Worm (Caenorhabditis elegans) whole organism, L1 larva: Measurements from ENCODE around the gene Y65A5A.24.

Experiments used
- C16A3.4 ChIP-seq: fragments of 150-350 bp; optimal IDR thresholded peaks from 2 replicates; lab custom pipeline; 2014; ENCODE audit warnings: missing biosample characterization, missing genetic modification characterization
- C34B4.2 ChIP-seq: sonication (generic microtip); optimal IDR thresholded peaks from 2 replicates; lab custom pipeline; 2017; ENCODE audit warnings: mild to moderate bottlenecking, missing genetic modification characterization, missing compliant biosample characterization
- F16B12.6 ChIP-seq: fragments of 150-350 bp; optimal IDR thresholded peaks from 2 replicates; lab custom pipeline; 2014; ENCODE audit warnings: missing biosample characterization, missing genetic modification characterization
- Y116A8C.19 ChIP-seq: sonication (generic microtip); optimal IDR thresholded peaks from 2 replicates; lab custom pipeline; 2016; ENCODE audit warnings: missing compliant biosample characterization, missing genetic modification characterization, borderline replicate concordance
- aha-1 ChIP-seq: fragments of 150-350 bp; optimal IDR thresholded peaks from 2 replicates; lab custom pipeline; 2014; ENCODE audit warnings: missing biosample characterization, missing genetic modification characterization
- alr-1 ChIP-seq: fragments of 200-800 bp; sonication (Bioruptor generic); optimal IDR thresholded peaks from 2 replicates; lab custom pipeline; 2018; ENCODE audit warnings: borderline replicate concordance, mild to moderate bottlenecking, missing genetic modification characterization, missing compliant biosample characterization
- aly-2 ChIP-seq: fragments of 150-350 bp; optimal IDR thresholded peaks from 2 replicates; lab custom pipeline; 2014; ENCODE audit warnings: missing biosample characterization, missing genetic modification characterization
- ama-1 ChIP-seq: fragments of 150-350 bp; optimal IDR thresholded peaks from 2 replicates; lab custom pipeline; 2014
- blmp-1 ChIP-seq: fragments of 150-350 bp; optimal IDR thresholded peaks from 2 replicates; lab custom pipeline; 2014; ENCODE audit warnings: missing biosample characterization, missing genetic modification characterization
- ceh-88 ChIP-seq: fragments of 200-800 bp; sonication (Bioruptor generic); IDR thresholded peaks from 2 replicates; pipeline ENCODE4 v1.3.6; 2022; ENCODE audit warnings: missing genetic modification characterization, missing compliant biosample characterization
- ceh-90 ChIP-seq: sonication (generic microtip); optimal IDR thresholded peaks from 2 replicates; lab custom pipeline; 2016; ENCODE audit warnings: missing genetic modification characterization, missing compliant biosample characterization
- ces-1 ChIP-seq: fragments of 150-350 bp; optimal IDR thresholded peaks from 2 replicates; lab custom pipeline; 2014; ENCODE audit warnings: missing biosample characterization, missing genetic modification reagents, missing genetic modification characterization
- dpl-1 ChIP-seq, 3 experiments: fragments of 150-350 bp in 2 of 3; sonication (generic microtip) in 1 of 3; optimal IDR thresholded peaks; 2 replicates each; lab custom pipeline; 2014 to 2017; ENCODE audit warnings: missing biosample characterization in 3 of 3, missing genetic modification characterization in 3 of 3, missing genetic modification reagents in 3 of 3
- dsc-1 ChIP-seq: sonication (generic microtip); optimal IDR thresholded peaks from 2 replicates; lab custom pipeline; 2016; ENCODE audit warnings: mild to moderate bottlenecking, missing genetic modification characterization, missing compliant biosample characterization
- efl-1 ChIP-seq, 4 experiments: fragments of 150-350 bp; optimal IDR thresholded peaks in 3 of 4; peaks in 1 of 4; 1 replicate in 1 of 4; 2 replicates in 3 of 4; lab custom pipeline; 2014; ENCODE audit warnings: missing biosample characterization in 2 of 4, missing genetic modification characterization in 2 of 4, missing genetic modification reagents in 2 of 4
- efl-3 ChIP-seq: fragments of 200-800 bp; sonication (Bioruptor generic); optimal IDR thresholded peaks from 2 replicates; lab custom pipeline; 2018; ENCODE audit warnings: mild to moderate bottlenecking, missing genetic modification characterization, missing compliant biosample characterization
- elt-2 ChIP-seq: sonication (generic microtip); optimal IDR thresholded peaks from 2 replicates; lab custom pipeline; 2016; ENCODE audit warnings: missing genetic modification characterization, mild to moderate bottlenecking, inconsistent platforms, missing compliant biosample characterization, missing genetic modification reagents
- ets-5 ChIP-seq: fragments of 200-800 bp; sonication (Bioruptor generic); IDR thresholded peaks from 2 replicates; pipeline ENCODE4 v1.3.6; 2022; ENCODE audit warnings: missing genetic modification characterization, missing compliant biosample characterization
- fkh-10 ChIP-seq: sonication (generic microtip); optimal IDR thresholded peaks from 2 replicates; lab custom pipeline; 2017; ENCODE audit warnings: missing biosample characterization, missing genetic modification reagents, missing genetic modification characterization
- fkh-8 ChIP-seq: sonication (generic microtip); optimal IDR thresholded peaks from 2 replicates; lab custom pipeline; 2016; ENCODE audit warnings: mild to moderate bottlenecking, missing genetic modification characterization, missing compliant biosample characterization
- fos-1 ChIP-seq: fragments of 150-350 bp; optimal IDR thresholded peaks from 2 replicates; lab custom pipeline; 2014; ENCODE audit warnings: missing biosample characterization, missing genetic modification characterization
- grh-1 ChIP-seq: fragments of 200-800 bp; sonication (Bioruptor generic); IDR thresholded peaks from 2 replicates; pipeline ENCODE4 v1.3.6; 2022; ENCODE audit warnings: missing genetic modification reagents, missing genetic modification characterization, missing compliant biosample characterization
- hlh-17 ChIP-seq: fragments of 200-800 bp; sonication (Bioruptor generic); optimal IDR thresholded peaks from 2 replicates; lab custom pipeline; 2018; ENCODE audit warnings: missing genetic modification characterization, mild to moderate bottlenecking, missing compliant biosample characterization, moderate library complexity, borderline replicate concordance
- hlh-4 ChIP-seq: sonication (generic microtip); optimal IDR thresholded peaks from 2 replicates; lab custom pipeline; 2016; ENCODE audit warnings: mild to moderate bottlenecking, missing genetic modification characterization, missing compliant biosample characterization
- irx-1 ChIP-seq: sonication (generic microtip); optimal IDR thresholded peaks from 2 replicates; lab custom pipeline; 2016; ENCODE audit warnings: missing genetic modification characterization, missing compliant biosample characterization
- jun-1 ChIP-seq: fragments of 150-350 bp; optimal IDR thresholded peaks from 2 replicates; lab custom pipeline; 2014; ENCODE audit warnings: missing biosample characterization, missing genetic modification reagents, missing genetic modification characterization
- lin-14 ChIP-seq: fragments of 200-800 bp; sonication (Bioruptor generic); optimal IDR thresholded peaks from 2 replicates; lab custom pipeline; 2018; ENCODE audit warnings: mild to moderate bottlenecking, missing genetic modification characterization, moderate library complexity, missing compliant biosample characterization
- lin-15B ChIP-seq: fragments of 150-350 bp; sonication (generic microtip); optimal IDR thresholded peaks from 3 replicates; lab custom pipeline; 2014; ENCODE audit warnings: missing biosample characterization, missing genetic modification characterization
- lir-3 ChIP-seq: sonication (generic microtip); optimal IDR thresholded peaks from 2 replicates; lab custom pipeline; 2016; ENCODE audit warnings: mild to moderate bottlenecking, missing genetic modification characterization, moderate library complexity, missing compliant biosample characterization; ENCODE audit not compliant: poor library complexity
- mab-9 ChIP-seq: fragments of 200-800 bp; sonication (Bioruptor generic); IDR thresholded peaks from 2 replicates; pipeline ENCODE4 v1.3.6; 2022; ENCODE audit warnings: missing genetic modification reagents, missing genetic modification characterization, missing compliant biosample characterization
- mep-1 ChIP-seq: fragments of 150-350 bp; optimal IDR thresholded peaks from 2 replicates; lab custom pipeline; 2014; ENCODE audit warnings: missing biosample characterization, missing genetic modification characterization
- nhr-11 ChIP-seq: fragments of 150-350 bp; optimal IDR thresholded peaks from 2 replicates; lab custom pipeline; 2014; ENCODE audit warnings: missing biosample characterization, missing genetic modification characterization
- nhr-12 ChIP-seq: sonication (generic microtip); optimal IDR thresholded peaks from 2 replicates; lab custom pipeline; 2017; ENCODE audit warnings: missing biosample characterization, missing genetic modification characterization
- nhr-19 ChIP-seq: fragments of 200-800 bp; sonication (Bioruptor generic); conservative IDR thresholded peaks from 2 replicates; pipeline ENCODE4 v1.3.6; 2022; ENCODE audit warnings: missing genetic modification characterization, missing compliant biosample characterization
- nhr-237 ChIP-seq: fragments of 150-350 bp; optimal IDR thresholded peaks from 2 replicates; lab custom pipeline; 2014; ENCODE audit warnings: missing biosample characterization, missing genetic modification characterization
- nhr-28 ChIP-seq: fragments of 150-350 bp; optimal IDR thresholded peaks from 2 replicates; lab custom pipeline; 2014; ENCODE audit warnings: missing biosample characterization, missing genetic modification characterization
- nhr-47 ChIP-seq: sonication (generic microtip); optimal IDR thresholded peaks from 2 replicates; lab custom pipeline; 2016; ENCODE audit warnings: mild to moderate bottlenecking, missing genetic modification characterization, moderate library complexity, missing compliant biosample characterization
- nhr-71 ChIP-seq: sonication (generic microtip); optimal IDR thresholded peaks from 2 replicates; lab custom pipeline; 2016; ENCODE audit warnings: mild to moderate bottlenecking, missing genetic modification characterization, moderate library complexity, missing compliant biosample characterization
- nhr-76 ChIP-seq: sonication (generic microtip); optimal IDR thresholded peaks from 2 replicates; lab custom pipeline; 2017; ENCODE audit warnings: missing biosample characterization, missing genetic modification characterization
- nhr-77 ChIP-seq: fragments of 150-350 bp; optimal IDR thresholded peaks from 2 replicates; lab custom pipeline; 2014; ENCODE audit warnings: missing biosample characterization, missing genetic modification characterization
- pag-3 ChIP-seq: sonication (generic microtip); optimal IDR thresholded peaks from 2 replicates; lab custom pipeline; 2017; ENCODE audit warnings: missing genetic modification characterization, mild to moderate bottlenecking, missing compliant biosample characterization, antibody characterized with exemption, borderline replicate concordance; ENCODE audit not compliant: insufficient read depth
- pax-3 ChIP-seq: fragments of 200-800 bp; sonication (Bioruptor generic); optimal IDR thresholded peaks from 2 replicates; lab custom pipeline; 2018; ENCODE audit warnings: mild to moderate bottlenecking, missing genetic modification characterization, moderate library complexity, missing compliant biosample characterization
- pqm-1 ChIP-seq: sonication (generic microtip); optimal IDR thresholded peaks from 3 replicates; lab custom pipeline; 2017; ENCODE audit warnings: missing biosample characterization, missing genetic modification characterization
- skn-1 ChIP-seq: fragments of 150-350 bp; optimal IDR thresholded peaks from 2 replicates; lab custom pipeline; 2014; ENCODE audit warnings: missing biosample characterization, missing genetic modification characterization
- snpc-4 ChIP-seq: fragments of 150-350 bp; optimal IDR thresholded peaks from 2 replicates; lab custom pipeline; 2014; ENCODE audit warnings: missing biosample characterization, missing genetic modification characterization
- snu-23 ChIP-seq: sonication (generic microtip); optimal IDR thresholded peaks from 2 replicates; lab custom pipeline; 2016; ENCODE audit warnings: missing genetic modification characterization, missing compliant biosample characterization
- sup-37 ChIP-seq: fragments of 200-800 bp; sonication (Bioruptor generic); optimal IDR thresholded peaks from 2 replicates; lab custom pipeline; 2018; ENCODE audit warnings: mild to moderate bottlenecking, missing genetic modification characterization, missing compliant biosample characterization
- tlp-1 ChIP-seq: fragments of 150-350 bp; optimal IDR thresholded peaks from 2 replicates; lab custom pipeline; 2014; ENCODE audit warnings: missing biosample characterization, missing genetic modification characterization
- unc-62 ChIP-seq: fragments of 150-350 bp; optimal IDR thresholded peaks from 2 replicates; lab custom pipeline; 2014; ENCODE audit warnings: missing biosample characterization, missing genetic modification reagents, missing genetic modification characterization
- unc-98 ChIP-seq: fragments of 200-800 bp; sonication (Bioruptor generic); IDR thresholded peaks from 2 replicates; pipeline ENCODE4 v1.3.6; 2022; ENCODE audit warnings: missing genetic modification characterization, missing compliant biosample characterization
- vab-15 ChIP-seq: sonication (generic microtip); optimal IDR thresholded peaks from 2 replicates; lab custom pipeline; 2017; ENCODE audit warnings: missing genotype, mild to moderate bottlenecking, missing genetic modification characterization, missing compliant biosample characterization
- xbp-1 ChIP-seq: sonication (generic microtip); optimal IDR thresholded peaks from 2 replicates; lab custom pipeline; 2016; ENCODE audit warnings: missing genetic modification characterization, missing compliant biosample characterization
- ztf-4 ChIP-seq: fragments of 150-350 bp; optimal IDR thresholded peaks from 2 replicates; lab custom pipeline; 2014; ENCODE audit warnings: missing biosample characterization, missing genetic modification characterization

Y65A5A.24 gene

DNA sequence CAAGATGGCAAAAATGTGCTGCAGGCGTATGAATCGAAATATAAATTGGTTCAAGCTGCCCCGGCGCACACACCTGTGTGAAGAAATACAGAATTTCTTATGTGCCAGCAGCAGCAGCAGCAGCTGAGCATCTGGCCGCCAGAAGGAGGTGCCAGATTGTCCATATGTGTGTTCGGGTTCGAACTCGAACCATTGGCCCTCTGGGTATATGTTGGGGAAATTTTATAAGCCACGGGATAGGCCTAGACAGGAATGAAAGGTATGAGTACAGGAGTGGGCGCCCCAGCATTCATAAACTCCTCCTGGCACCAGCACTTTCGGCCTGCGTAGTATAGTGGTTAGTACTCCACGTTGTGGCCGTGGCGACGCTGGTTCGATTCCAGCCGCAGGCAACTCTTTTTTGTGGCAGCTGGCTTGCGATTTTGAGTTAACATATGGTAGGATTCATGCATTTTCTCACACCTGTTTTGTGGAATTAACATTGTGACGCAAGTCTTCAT is 5.6 kb upstream of the Y65A5A.24 start:
- TF ChIP-seq nhr-11 (no peak), hlh-17 (GFP tag; lab: Kevin White, UChicago) (no peak), fos-1 (tag; lab: Kevin White, UChicago) (no peak), efl-1 (optimal IDR thresholded peaks at IDR 0.05; lab: Kevin White, UChicago) (peak; percentile 7 to 43), efl-1 (GFP tag; optimal IDR thresholded peaks at IDR 0.05 in 1 of 2; lab: Kevin White, UChicago) (peak; percentile 23 to 93), dsc-1 (peak; percentile 81), ets-5 (no peak), lin-15B (tag; lab: Kevin White, UChicago) (no peak), snpc-4 (tag; lab: Kevin White, UChicago) (no peak), C16A3.4 (tag; lab: Kevin White, UChicago) (peak; percentile 49), mab-9 (GFP tag; lab: Robert Waterston, UW) (no peak), nhr-47 (tag; lab: Kevin White, UChicago) (peak; percentile 63), vab-15 (no peak), aha-1 (tag; lab: Kevin White, UChicago) (no peak), fkh-10 (GFP tag; lab: Kevin White, UChicago) (no peak), sup-37 (GFP tag; lab: Kevin White, UChicago) (no peak), dpl-1 (GFP tag; optimal IDR thresholded peaks at IDR 0.05; lab: Kevin White, UChicago) (peak in 1 of 3 experiments; percentile 33), aly-2 (tag; lab: Kevin White, UChicago) (no peak), elt-2 (tag; lab: Kevin White, UChicago) (peak; percentile 9), lir-3 (tag; lab: Kevin White, UChicago) (no peak), ces-1 (GFP tag; lab: Kevin White, UChicago) (no peak), efl-3 (GFP tag; lab: Kevin White, UChicago) (no peak), nhr-76 (no peak), alr-1 (tag; lab: Kevin White, UChicago) (no peak), unc-62 (GFP tag; lab: Kevin White, UChicago) (no peak), hlh-4 (tag; lab: Kevin White, UChicago) (no peak), nhr-19 (GFP tag; lab: Robert Waterston, UW) (peak; percentile 45), unc-98 (GFP tag; lab: Robert Waterston, UW) (no peak), grh-1 (GFP tag; lab: Robert Waterston, UW) (no peak), pag-3 (no peak), ama-1 (lab: Kevin White, UChicago) (no peak), fkh-8 (peak; percentile 45), xbp-1 (peak; percentile 8), mep-1 (tag; lab: Kevin White, UChicago) (peak; percentile 17), tlp-1 (tag; lab: Kevin White, UChicago) (no peak), pqm-1 (tag; lab: Kevin White, UChicago) (no peak), nhr-77 (peak; percentile 44), blmp-1 (tag; lab: Kevin White, UChicago) (no peak), irx-1 (tag; lab: Kevin White, UChicago) (peak; percentile 40), nhr-12 (tag; lab: Kevin White, UChicago) (no peak), ztf-4 (tag; lab: Kevin White, UChicago) (no peak), ceh-88 (GFP tag; lab: Robert Waterston, UW) (no peak), nhr-237 (tag; lab: Kevin White, UChicago) (no peak), lin-14 (GFP tag; lab: Kevin White, UChicago) (peak; percentile 17), skn-1 (tag; lab: Kevin White, UChicago) (no peak), nhr-28 (tag; lab: Kevin White, UChicago) (no peak), jun-1 (tag; lab: Kevin White, UChicago) (no peak), C34B4.2 (tag; lab: Kevin White, UChicago) (no peak), nhr-71 (tag; lab: Kevin White, UChicago) (peak; percentile 51), F16B12.6 (no peak), ceh-90 (tag; lab: Kevin White, UChicago) (no peak), pax-3 (tag; lab: Kevin White, UChicago) (no peak), snu-23 (peak; percentile 66), Y116A8C.19 (no peak)
